Worm (Caenorhabditis elegans): ENCODE measurements around the gene srx-117.

Gene srx-117

DNA sequence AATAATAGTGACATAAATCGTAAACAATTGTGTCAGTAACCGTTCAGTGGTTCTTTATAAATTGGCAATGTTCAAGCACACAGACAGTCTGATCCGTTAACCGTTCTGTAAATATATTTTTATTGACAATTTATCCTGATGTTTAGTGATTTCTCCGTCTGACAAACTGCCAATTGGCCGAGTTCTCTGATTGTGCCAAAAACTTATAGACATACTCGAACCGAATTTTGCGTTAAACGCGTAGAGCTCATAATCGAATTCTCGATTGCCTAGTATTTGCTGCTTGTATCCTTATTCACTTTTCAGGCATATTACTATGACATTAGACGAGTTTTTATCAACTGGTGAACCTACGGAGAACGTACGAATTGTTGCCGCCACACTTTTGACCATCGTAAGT is at the start of gene srx-117:
TSS of gene srx-117 (plus strand) at position 301 of the 400 bp plus-strand sequence.
- TF ChIP-seq vab-15 (tag; optimal IDR thresholded peaks at IDR 0.05) (no peak), lsy-2 (tag; optimal IDR thresholded peaks at IDR 0.05) (no peak), aha-1 (tag; optimal IDR thresholded peaks at IDR 0.05) (no peak), hlh-17 (GFP tag; optimal IDR thresholded peaks at IDR 0.05; ENCODE audit: borderline replicate concordance) (no peak), fkh-8 (tag; optimal IDR thresholded peaks at IDR 0.05) (no peak), hpl-2 (GFP tag; optimal IDR thresholded peaks at IDR 0.05) (no peak), grh-1 (GFP tag; IDR thresholded peaks at IDR 0.05) (no peak)

DNA sequence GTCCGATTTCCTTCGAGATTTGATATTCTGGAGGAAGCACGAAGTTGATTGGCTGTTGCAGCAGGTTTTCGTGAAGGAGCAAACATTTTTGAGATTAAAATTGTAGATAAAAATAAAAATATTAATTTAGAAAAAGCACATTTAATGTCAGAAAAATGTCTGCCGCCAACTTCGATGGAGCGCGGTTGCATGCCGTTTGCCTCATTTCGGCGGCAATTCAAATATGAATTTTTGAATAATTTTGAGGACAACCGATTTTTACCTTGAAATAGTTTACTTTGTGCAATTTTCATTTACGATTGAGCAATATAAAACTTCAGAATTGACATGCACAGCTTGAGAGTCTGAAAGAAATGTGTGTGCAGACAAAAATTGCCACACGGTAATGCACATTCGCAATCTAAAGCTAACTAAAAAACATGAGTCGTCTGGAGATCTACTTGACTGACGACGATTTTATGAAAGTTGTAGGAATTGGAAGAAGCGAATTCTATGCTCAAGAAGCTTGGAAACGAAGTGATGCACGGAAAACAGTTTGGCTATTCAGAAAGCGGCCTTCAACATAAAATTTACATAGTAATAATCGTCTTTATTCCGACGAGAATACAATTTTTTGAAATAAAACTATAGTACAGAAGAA is 47.8 kb upstream of the srx-117 start, which contains the start of gene zhit-1:
TSS of gene zhit-1 (minus strand) at position 161 of the 640 bp plus-strand sequence.
- TF ChIP-seq lin-35 (GFP tag; optimal IDR thresholded peaks at IDR 0.05) (peak; percentile 94 to 97), F16B12.6 (tag; optimal IDR thresholded peaks at IDR 0.05) (peak; percentile 50), blmp-1 (tag; optimal IDR thresholded peaks at IDR 0.05) (peak; percentile 4), C16A3.4 (tag; optimal IDR thresholded peaks at IDR 0.05) (peak; percentile 23), snu-23 (GFP tag; optimal IDR thresholded peaks at IDR 0.05) (peak; percentile 29), nhr-47 (tag; optimal IDR thresholded peaks at IDR 0.05) (peak; percentile 52), unc-62 (GFP tag; optimal IDR thresholded peaks at IDR 0.05) (no peak), dpl-1 (GFP tag; optimal IDR thresholded peaks at IDR 0.05) (peak; percentile 85 to 92 (median 89)), nhr-90 (tag; optimal IDR thresholded peaks at IDR 0.05; ENCODE audit: poor library complexity) (peak; percentile 37), unc-86 (tag; optimal IDR thresholded peaks at IDR 0.05) (no peak), lsy-2 (tag; optimal IDR thresholded peaks at IDR 0.05) (peak; percentile 21 to 70), lin-13 (GFP tag; optimal IDR thresholded peaks at IDR 0.05) (no peak), isw-1 (GFP tag; IDR thresholded peaks at IDR 0.05) (peak; percentile 29; the same call in 1 of the 2 replicates), unc-130 (tag; optimal IDR thresholded peaks at IDR 0.05) (peak; percentile 61), alr-1 (tag; optimal IDR thresholded peaks at IDR 0.05; ENCODE audit: borderline replicate concordance) (peak; percentile 85), nhr-28 (tag; optimal IDR thresholded peaks at IDR 0.05) (no peak), Y116A8C.19 (tag; optimal IDR thresholded peaks at IDR 0.05; ENCODE audit: borderline replicate concordance) (no peak), efl-1 (optimal IDR thresholded peaks at IDR 0.05) (peak; percentile 92), efl-1 (GFP tag; optimal IDR thresholded peaks at IDR 0.05 in 1 of 2) (peak; percentile 92 to 99), snpc-4 (tag; optimal IDR thresholded peaks at IDR 0.05) (peak; percentile 68), mep-1 (tag; optimal IDR thresholded peaks at IDR 0.05) (peak; percentile 35), nhr-19 (GFP tag; conservative IDR thresholded peaks at IDR 0.05) (0 out of 2 replicates have a peak, but pooled peaks have one; percentile 6), fkh-8 (tag; optimal IDR thresholded peaks at IDR 0.05) (no peak), ces-1 (GFP tag; optimal IDR thresholded peaks at IDR 0.05) (no peak), nhr-77 (tag; optimal IDR thresholded peaks at IDR 0.05) (no peak), rnt-1 (tag; optimal IDR thresholded peaks at IDR 0.05) (peak; percentile 24), nhr-20 (tag; optimal IDR thresholded peaks at IDR 0.05) (peak; percentile 1), nhr-76 (tag; optimal IDR thresholded peaks at IDR 0.05) (no peak), xbp-1 (tag; optimal IDR thresholded peaks at IDR 0.05) (peak; percentile 15), jun-1 (tag; optimal IDR thresholded peaks at IDR 0.05) (no peak), nhr-85 (tag) (peak; percentile 30), nhr-71 (tag; optimal IDR thresholded peaks at IDR 0.05) (peak; percentile 47), ceh-82 (tag; optimal IDR thresholded peaks at IDR 0.05) (peak in 1 of 3 experiments; percentile 13), skn-1 (tag; optimal IDR thresholded peaks at IDR 0.05) (peak; percentile 36), C04F5.9 (tag; optimal IDR thresholded peaks at IDR 0.05) (no peak)

DNA sequence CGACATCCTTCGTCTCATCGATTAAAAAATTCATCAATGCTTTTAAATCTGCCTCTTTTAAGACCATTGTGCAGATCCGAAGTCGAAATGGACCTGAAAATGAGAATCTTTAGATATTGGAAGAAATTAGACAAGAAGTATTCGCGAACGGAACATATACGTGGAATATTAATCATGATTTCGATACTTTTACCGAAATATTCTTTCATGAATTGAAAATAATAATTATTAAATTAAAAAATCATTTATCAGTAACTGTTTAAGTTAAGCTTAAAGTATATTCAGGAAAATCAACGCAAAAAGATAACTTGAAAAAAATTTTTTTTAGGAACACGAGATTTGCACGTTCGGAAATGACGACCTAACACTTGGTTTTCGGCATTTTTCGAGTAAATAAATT is 43.0 kb upstream of the srx-117 start, which contains the start of gene CD4.8:
TSS of gene CD4.8 (minus strand) at position 101 of the 400 bp plus-strand sequence.
- TF ChIP-seq ceh-8 (GFP tag; optimal IDR thresholded peaks at IDR 0.05) (no peak), ztf-4 (tag; optimal IDR thresholded peaks at IDR 0.05) (no peak), F16B12.6 (tag; optimal IDR thresholded peaks at IDR 0.05) (no peak), lir-3 (tag; optimal IDR thresholded peaks at IDR 0.05; ENCODE audit: poor library complexity) (no peak), elt-3 (tag; optimal IDR thresholded peaks at IDR 0.05) (no peak), grh-1 (GFP tag; IDR thresholded peaks at IDR 0.05) (no peak), sptf-1 (tag; optimal IDR thresholded peaks at IDR 0.05) (no peak), alr-1 (tag; optimal IDR thresholded peaks at IDR 0.05; ENCODE audit: borderline replicate concordance) (no peak), fkh-4 (tag; optimal IDR thresholded peaks at IDR 0.05; ENCODE audit: borderline replicate concordance) (no peak), egl-13 (tag; optimal IDR thresholded peaks at IDR 0.05) (no peak), hlh-17 (GFP tag; optimal IDR thresholded peaks at IDR 0.05; ENCODE audit: borderline replicate concordance) (no peak)
